Worm (Caenorhabditis elegans) whole organism, young adult: ENCODE data around the gene hir-1.

Source experiments
- ama-1 ChIP-seq, 3 experiments: fragments of 150-350 bp in 1 of 3; sonication (generic microtip) in 2 of 3; optimal IDR thresholded peaks; 2 replicates each; lab custom pipeline; 2014 to 2018; ENCODE audit warnings: missing biosample characterization in 2 of 3, missing genetic modification characterization in 2 of 3, missing genetic modification reagents in 2 of 3
- nfya-1 ChIP-seq: sonication (generic microtip); optimal IDR thresholded peaks from 2 replicates; lab custom pipeline; 2017; ENCODE audit warnings: antibody characterized with exemption, missing compliant biosample characterization, missing genetic modification characterization, borderline replicate concordance; ENCODE audit not compliant: insufficient read depth
- nhr-90 ChIP-seq: sonication (generic microtip); optimal IDR thresholded peaks from 2 replicates; lab custom pipeline; 2016; ENCODE audit warnings: missing genotype, mild to moderate bottlenecking, missing genetic modification characterization, missing compliant biosample characterization
- unc-130 ChIP-seq: sonication (generic microtip); optimal IDR thresholded peaks from 2 replicates; lab custom pipeline; 2016; ENCODE audit warnings: missing genetic modification reagents, missing genetic modification characterization, missing compliant biosample characterization

DNA sequence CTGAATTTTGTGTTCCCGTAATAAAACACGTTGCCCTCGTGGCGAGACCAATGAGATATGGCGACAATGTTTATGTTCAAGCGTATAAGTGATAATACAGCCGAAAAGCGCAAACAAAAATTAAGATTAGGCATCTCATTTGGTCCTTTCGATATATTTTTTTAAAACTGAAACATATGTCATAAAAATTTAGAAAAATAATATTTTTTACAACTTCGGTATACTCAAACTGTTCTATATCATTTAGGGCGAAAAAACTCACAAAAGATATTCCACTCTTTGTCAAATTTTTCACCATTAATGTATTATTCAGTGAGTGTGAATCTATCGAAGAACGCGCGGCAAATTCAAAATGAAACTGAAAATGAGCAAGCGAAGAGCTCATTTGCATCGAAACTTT lies 16.6 kb downstream of the hir-1 start, which contains the start of gene cft-1:
- TF ChIP-seq nfya-1 (no peak), unc-130 (GFP tag; lab: Kevin White, UChicago) (no peak), nhr-90 (tag; lab: Kevin White, UChicago) (no peak), ama-1 (optimal IDR thresholded peaks at IDR 0.05; lab: Kevin White, UChicago) (no peak), ama-1 (GFP tag; optimal IDR thresholded peaks at IDR 0.05; lab: Kevin White, UChicago) (no peak)
